Fruit fly (Drosophila melanogaster) S2 (cell line): ENCODE data around the gene PolG1.

Experiments used
- CG8478 ChIP-seq: fragments of >200 bp; optimal IDR thresholded peaks from 2 replicates; lab custom pipeline; 2018
- CTCF ChIP-seq, 2 experiments: fragments of >200 bp; optimal IDR thresholded peaks; 2 replicates each; lab custom pipeline; 2018

- TF ChIP-seq CTCF (optimal IDR thresholded peaks at IDR 0.05; lab: Kevin White, UChicago) (no peak), CG8478 (lab: Kevin White, UChicago) (no peak)
Observed at dm6 chr2L:13838647-13839390, 11.2 kb upstream of the PolG1 start.
